Fruit fly (Drosophila melanogaster): ENCODE measurements around the gene pkaap.

The pkaap gene

DNA sequence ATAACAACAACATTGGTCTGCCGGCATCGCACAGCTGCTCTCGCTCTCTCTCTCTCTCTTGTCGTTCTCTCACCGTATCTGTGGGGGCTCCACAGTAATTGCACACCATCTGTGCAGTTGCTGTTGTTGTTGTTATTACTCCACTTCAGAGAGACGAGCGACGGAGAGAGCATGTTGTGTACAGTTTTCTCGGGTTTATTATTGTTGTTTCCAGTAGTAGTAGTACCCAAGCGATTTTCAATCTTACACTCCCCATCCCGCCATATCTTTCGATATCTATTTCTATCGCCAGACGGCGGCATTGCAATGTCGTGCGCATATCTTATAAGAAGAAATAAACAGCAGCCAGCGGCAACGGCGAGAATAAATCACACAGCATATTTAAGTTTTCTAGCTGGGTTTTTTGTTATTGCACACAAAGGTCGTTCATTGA lies 20.0 kb upstream of the pkaap start:
- peak; percentile 89 for TF ChIP-seq EcR (GFP tag; optimal IDR thresholded peaks at IDR 0.05)
- no peak for TF ChIP-seq CG4496 (GFP tag; IDR thresholded peaks at IDR 0.05)
- TF ChIP-seq CG13204 (GFP tag; optimal IDR thresholded peaks at IDR 0.05) = peak; percentile 15
- no peak for TF ChIP-seq CG34367 (tag; optimal IDR thresholded peaks at IDR 0.05)
- peak; percentile 17 for TF ChIP-seq CG8301 (tag; optimal IDR thresholded peaks at IDR 0.05)

DNA sequence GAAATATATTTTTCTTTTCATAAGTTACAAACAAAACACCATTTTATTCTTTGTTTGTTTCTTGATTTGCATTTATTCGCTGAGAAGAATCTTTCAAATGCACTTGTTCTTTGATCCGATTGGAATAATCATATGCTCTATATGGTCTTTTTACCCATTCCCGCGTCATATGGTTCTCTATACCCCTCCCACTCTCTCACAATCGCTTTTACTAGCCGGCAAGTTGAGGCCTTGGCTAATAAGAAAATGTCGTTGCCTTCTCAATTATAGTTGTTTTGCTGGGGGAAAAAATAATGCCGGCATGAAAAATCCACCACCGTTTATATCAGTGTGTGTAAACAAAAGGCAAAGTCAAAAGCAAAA lies 19.2 kb upstream of the pkaap start:
- TF ChIP-seq Ets98B (GFP tag; IDR thresholded peaks at IDR 0.05) = no peak
- no peak for TF ChIP-seq CG32121 (GFP tag; IDR thresholded peaks at IDR 0.05)
- no peak for TF ChIP-seq EcR (GFP tag; optimal IDR thresholded peaks at IDR 0.05)
- TF ChIP-seq Pif1B (GFP tag; optimal IDR thresholded peaks at IDR 0.05) = peak; percentile 39
- TF ChIP-seq D1 (tag; optimal IDR thresholded peaks at IDR 0.05) = no peak
- no peak for TF ChIP-seq CG34367 (tag; optimal IDR thresholded peaks at IDR 0.05)
- TF ChIP-seq CG12605 (GFP tag; IDR thresholded peaks at IDR 0.05) = no peak

DNA sequence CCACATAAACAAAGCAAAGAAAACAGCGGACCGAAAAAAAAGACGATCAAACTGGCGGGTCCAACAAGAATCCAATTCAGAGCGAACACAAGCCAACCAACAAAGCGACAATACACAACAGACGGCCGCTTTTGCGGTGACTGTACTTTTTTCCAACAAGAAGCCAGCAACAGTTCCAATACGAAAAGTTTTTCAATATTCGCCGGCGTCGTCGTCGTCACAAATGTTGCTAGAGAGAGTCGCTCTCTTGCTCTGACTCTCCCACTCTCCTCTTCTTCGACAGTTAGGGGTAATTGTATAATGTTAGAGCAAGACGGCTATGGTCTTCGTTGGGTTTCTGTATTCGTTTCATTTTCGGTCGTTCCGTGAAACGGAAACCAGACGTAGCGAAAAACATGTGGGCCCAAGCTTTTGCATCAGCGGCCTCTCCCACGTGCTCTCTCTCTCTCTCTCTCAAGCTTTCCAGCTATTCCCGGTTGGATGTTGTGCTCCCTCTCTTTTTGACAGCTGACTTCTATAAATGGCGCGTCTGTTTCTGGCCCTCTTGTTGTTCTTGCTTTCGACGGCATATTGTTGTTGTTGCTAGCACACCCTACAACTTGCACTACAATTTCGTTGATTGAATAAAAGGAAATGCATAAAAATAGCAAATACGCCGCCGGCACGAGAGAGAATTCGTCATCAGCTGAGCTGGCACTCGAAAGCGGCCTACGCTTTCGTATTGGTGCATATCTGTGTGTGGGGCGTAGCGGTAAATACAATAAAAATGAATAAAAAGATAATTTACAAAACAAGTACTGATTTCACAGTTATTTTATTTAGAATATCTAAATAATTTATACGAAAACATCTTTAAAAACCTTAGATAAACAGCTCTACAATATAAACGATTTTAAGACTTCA lies 18.6 kb upstream of the pkaap start:
- TF ChIP-seq CG13204 (GFP tag; optimal IDR thresholded peaks at IDR 0.05) (peak; percentile 55), CG15710 (tag; optimal IDR thresholded peaks at IDR 0.05) (peak; percentile 32), Pif1A (GFP tag; optimal IDR thresholded peaks at IDR 0.05) (peak; percentile 21), EcR (GFP tag; optimal IDR thresholded peaks at IDR 0.05) (peak; percentile 82), D1 (tag; optimal IDR thresholded peaks at IDR 0.05) (no peak), Snoo (tag; optimal IDR thresholded peaks at IDR 0.05) (peak; percentile 83), CG8159 (tag; optimal IDR thresholded peaks at IDR 0.05) (peak; percentile 55), CG8301 (tag; optimal IDR thresholded peaks at IDR 0.05) (peak; percentile 26), gl (tag; optimal IDR thresholded peaks at IDR 0.05) (peak; percentile 74), CG14655 (GFP tag; optimal IDR thresholded peaks at IDR 0.05) (peak; percentile 61), CG17806 (tag; optimal IDR thresholded peaks at IDR 0.05) (no peak), CG34367 (tag; optimal IDR thresholded peaks at IDR 0.05) (peak; percentile 49), Pif1B (GFP tag; optimal IDR thresholded peaks at IDR 0.05) (no peak), CG10348 (GFP tag; IDR thresholded peaks at IDR 0.05) (no peak), CG4496 (GFP tag; IDR thresholded peaks at IDR 0.05) (no peak), CG32121 (GFP tag; IDR thresholded peaks at IDR 0.05) (no peak), CG12605 (GFP tag; IDR thresholded peaks at IDR 0.05) (no peak)

DNA sequence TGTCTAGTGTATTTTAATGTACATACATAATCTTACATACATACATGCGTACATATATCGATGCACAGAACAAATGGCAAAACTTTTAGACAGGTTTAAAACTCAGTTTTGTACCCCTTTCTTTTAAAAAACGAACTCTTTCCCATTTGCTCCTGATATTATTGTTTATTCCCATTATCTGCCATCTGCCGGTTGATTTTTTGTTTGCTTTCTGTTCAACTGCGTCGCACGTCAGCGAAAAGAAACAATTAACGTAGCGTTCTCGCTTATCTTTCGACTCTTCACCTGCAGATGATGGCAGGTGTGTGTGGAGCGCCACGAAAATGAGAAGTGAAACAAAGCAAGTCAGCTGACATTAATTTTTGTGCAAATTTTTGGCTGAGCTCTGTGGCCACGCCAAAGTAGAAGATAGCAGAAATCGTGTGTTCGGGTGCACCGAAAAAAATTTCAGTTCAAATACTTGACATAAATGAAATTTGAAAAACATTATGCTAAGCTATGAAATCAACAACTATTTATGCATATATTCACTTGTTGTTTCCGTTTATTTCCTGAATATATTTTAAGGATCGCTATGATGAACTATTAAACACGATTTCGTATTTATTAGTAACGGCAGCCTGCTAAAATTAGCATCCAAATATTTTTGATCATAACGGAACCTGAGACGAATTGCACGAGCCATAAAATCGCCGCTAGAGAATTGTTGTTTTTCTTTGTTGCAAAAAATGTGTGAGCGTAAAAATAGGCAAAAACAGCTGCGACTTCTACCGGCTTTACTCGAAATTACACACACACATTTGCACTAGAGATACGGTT lies 17.2 kb upstream of the pkaap start:
- no peak for TF ChIP-seq CG10348 (GFP tag; IDR thresholded peaks at IDR 0.05)
- no peak for TF ChIP-seq CG12605 (GFP tag; IDR thresholded peaks at IDR 0.05)
- peak; percentile 7 for TF ChIP-seq Pif1A (GFP tag; optimal IDR thresholded peaks at IDR 0.05)
- peak; percentile 59 for TF ChIP-seq CG8301 (tag; optimal IDR thresholded peaks at IDR 0.05)
- TF ChIP-seq CG32121 (GFP tag; IDR thresholded peaks at IDR 0.05) = no peak
- no peak for TF ChIP-seq D1 (tag; optimal IDR thresholded peaks at IDR 0.05)
- no peak for TF ChIP-seq Snoo (tag; optimal IDR thresholded peaks at IDR 0.05)
- TF ChIP-seq CG4496 (GFP tag; IDR thresholded peaks at IDR 0.05) = no peak
- TF ChIP-seq CG14655 (GFP tag; optimal IDR thresholded peaks at IDR 0.05) = peak; percentile 44
- TF ChIP-seq CG13204 (GFP tag; optimal IDR thresholded peaks at IDR 0.05) = no peak
- TF ChIP-seq Pif1B (GFP tag; optimal IDR thresholded peaks at IDR 0.05) = no peak
- no peak for TF ChIP-seq CG15710 (tag; optimal IDR thresholded peaks at IDR 0.05)
- TF ChIP-seq EcR (GFP tag; optimal IDR thresholded peaks at IDR 0.05) = no peak

DNA sequence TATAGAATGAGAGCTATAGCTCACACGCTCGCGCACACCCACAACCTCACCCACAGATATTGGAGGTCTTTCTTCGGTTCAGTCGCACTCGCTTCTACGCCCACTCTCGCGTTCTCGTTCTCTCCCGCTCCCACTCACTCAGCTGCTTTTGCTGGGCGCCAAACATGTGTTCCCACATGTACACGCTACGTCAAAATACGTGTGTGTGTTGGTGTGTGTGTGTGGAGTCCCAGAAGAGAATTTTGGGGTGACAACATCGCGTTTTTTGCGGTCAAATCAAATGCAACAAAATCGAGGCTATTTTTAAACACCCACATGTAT lies 16.6 kb upstream of the pkaap start:
- TF ChIP-seq CG4496 (GFP tag; IDR thresholded peaks at IDR 0.05) (no peak), EcR (GFP tag; optimal IDR thresholded peaks at IDR 0.05) (peak; percentile 62), CG14655 (GFP tag; optimal IDR thresholded peaks at IDR 0.05) (no peak), rn (GFP tag; IDR thresholded peaks at IDR 0.05) (no peak), Ets98B (GFP tag; IDR thresholded peaks at IDR 0.05) (no peak), Pif1B (GFP tag; optimal IDR thresholded peaks at IDR 0.05) (no peak), CG17806 (tag; optimal IDR thresholded peaks at IDR 0.05) (no peak), D1 (tag; optimal IDR thresholded peaks at IDR 0.05) (no peak), CG10348 (GFP tag; IDR thresholded peaks at IDR 0.05) (no peak), CG9948 (tag; optimal IDR thresholded peaks at IDR 0.05) (no peak), CG8159 (tag; optimal IDR thresholded peaks at IDR 0.05) (no peak), CG13204 (GFP tag; optimal IDR thresholded peaks at IDR 0.05) (peak; percentile 57), Pif1A (GFP tag; optimal IDR thresholded peaks at IDR 0.05) (no peak), Snoo (tag; optimal IDR thresholded peaks at IDR 0.05) (no peak), gl (tag; optimal IDR thresholded peaks at IDR 0.05) (no peak), CG32121 (GFP tag; IDR thresholded peaks at IDR 0.05) (no peak)

DNA sequence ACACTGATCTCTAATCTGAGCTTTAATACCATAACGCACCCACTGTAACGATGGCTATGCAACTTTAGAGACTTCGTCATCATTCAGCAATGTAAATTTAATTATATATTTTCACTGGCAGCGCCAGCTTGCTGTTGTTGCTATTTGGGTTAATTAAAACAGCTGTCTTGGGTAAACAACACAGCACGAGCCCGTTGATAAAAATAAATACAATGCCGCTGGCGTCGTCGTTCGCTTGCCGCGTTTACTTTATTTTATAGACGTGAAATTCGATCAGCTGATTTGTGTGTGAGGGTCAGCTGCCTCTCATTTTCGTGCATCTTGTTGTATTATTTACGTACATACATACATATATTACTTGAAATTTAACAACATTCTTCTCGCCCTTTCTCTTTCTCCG lies 15.4 kb upstream of the pkaap start:
- TF ChIP-seq rn (GFP tag; IDR thresholded peaks at IDR 0.05) (no peak), CG15710 (tag; optimal IDR thresholded peaks at IDR 0.05) (no peak), CG32121 (GFP tag; IDR thresholded peaks at IDR 0.05) (no peak), CG12605 (GFP tag; IDR thresholded peaks at IDR 0.05) (no peak), CG34367 (tag; optimal IDR thresholded peaks at IDR 0.05) (no peak)

Data from whole organism, pupa.